Fruit fly (Drosophila melanogaster) whole organism, embryonic: Measurements from ENCODE around the gene Twdlalpha.

Source experiments
- Atf6 ChIP-seq: fragments of 200-800 bp; sonication (Bioruptor generic); IDR thresholded peaks from 2 replicates; pipeline ENCODE4 v1.3.6; 2022; ENCODE audit warnings: missing biosample characterization, missing genetic modification characterization
- CG10654 ChIP-seq: fragments of 200-800 bp; sonication (Bioruptor generic); optimal IDR thresholded peaks from 2 replicates; lab custom pipeline; 2016; ENCODE audit warnings: missing biosample characterization, missing genetic modification characterization
- CG11093 ChIP-seq: fragments of 200-800 bp; sonication (Bioruptor generic); IDR thresholded peaks from 3 replicates; pipeline ENCODE4 v1.3.6; 2022; ENCODE audit warnings: missing biosample characterization, missing genetic modification characterization
- CG11504 ChIP-seq: fragments of 200-800 bp; sonication (Bioruptor generic); optimal IDR thresholded peaks from 3 replicates; lab custom pipeline; 2019; ENCODE audit warnings: missing biosample characterization, mild to moderate bottlenecking, missing genetic modification characterization, moderate library complexity
- CG12104 ChIP-seq: fragments of 200-800 bp; sonication (Bioruptor generic); optimal IDR thresholded peaks from 3 replicates; lab custom pipeline; 2016; ENCODE audit warnings: missing biosample characterization, missing genetic modification characterization
- CG12391 ChIP-seq: fragments of 200-800 bp; sonication (Bioruptor generic); optimal IDR thresholded peaks from 3 replicates; lab custom pipeline; 2018; ENCODE audit warnings: missing biosample characterization, mild to moderate bottlenecking, missing genetic modification characterization, moderate library complexity
- CG13424 ChIP-seq: fragments of 200-800 bp; sonication (Bioruptor generic); optimal IDR thresholded peaks from 2 replicates; lab custom pipeline; 2019; ENCODE audit warnings: missing biosample characterization, mild to moderate bottlenecking, missing genetic modification characterization, moderate library complexity
- CG1647 ChIP-seq: fragments of 200-800 bp; sonication (Bioruptor generic); optimal IDR thresholded peaks from 3 replicates; lab custom pipeline; 2016; ENCODE audit warnings: missing biosample characterization, missing genetic modification characterization
- CG2202 ChIP-seq: fragments of 200-800 bp; sonication (Bioruptor generic); optimal IDR thresholded peaks from 2 replicates; lab custom pipeline; 2018; ENCODE audit warnings: missing biosample characterization, mild to moderate bottlenecking, missing genetic modification characterization
- CG2875 ChIP-seq: fragments of 200-800 bp; sonication (Bioruptor generic); optimal IDR thresholded peaks from 2 replicates; lab custom pipeline; 2017; ENCODE audit warnings: missing biosample characterization, mild to moderate bottlenecking, missing genetic modification characterization, missing genetic modification reagents
- CG3065 ChIP-seq: fragments of 200-800 bp; sonication (Bioruptor generic); optimal IDR thresholded peaks from 2 replicates; lab custom pipeline; 2016; ENCODE audit warnings: missing biosample characterization, missing genetic modification characterization
- CG31365 ChIP-seq: fragments of 200-800 bp; sonication (Bioruptor generic); optimal IDR thresholded peaks from 2 replicates; lab custom pipeline; 2018; ENCODE audit warnings: missing biosample characterization, mild to moderate bottlenecking, missing genetic modification characterization
- CG33213 ChIP-seq: fragments of 200-800 bp; sonication (Bioruptor generic); optimal IDR thresholded peaks from 3 replicates; lab custom pipeline; 2016; ENCODE audit warnings: missing biosample characterization, missing genetic modification characterization
- CG42726 ChIP-seq: fragments of 200-800 bp; sonication (Bioruptor generic); IDR thresholded peaks from 2 replicates; pipeline ENCODE4 v1.3.6; 2022; ENCODE audit warnings: missing biosample characterization, missing genetic modification characterization; ENCODE audit not compliant: partially characterized antibody
- CG4328 ChIP-seq: fragments of 200-800 bp; sonication (Bioruptor generic); optimal IDR thresholded peaks from 3 replicates; lab custom pipeline; 2017; ENCODE audit warnings: missing biosample characterization, missing genetic modification reagents, missing genetic modification characterization
- CG4360 ChIP-seq: fragments of 200-800 bp; sonication (Bioruptor generic); IDR thresholded peaks from 2 replicates; pipeline ENCODE4 v1.3.6; 2022; ENCODE audit warnings: missing biosample characterization, missing genetic modification characterization
- CG4424 ChIP-seq: fragments of 200-800 bp; sonication (Bioruptor generic); optimal IDR thresholded peaks from 3 replicates; lab custom pipeline; 2016; ENCODE audit warnings: missing biosample characterization, missing genetic modification characterization
- CG6272 ChIP-seq: fragments of 200-800 bp; sonication (Bioruptor generic); IDR thresholded peaks from 2 replicates; pipeline ENCODE4 v1.3.6; 2022; ENCODE audit warnings: missing biosample characterization, missing genetic modification characterization
- CG7556 ChIP-seq: fragments of 200-800 bp; sonication (Bioruptor generic); optimal IDR thresholded peaks from 2 replicates; lab custom pipeline; 2017; ENCODE audit warnings: missing biosample characterization, mild to moderate bottlenecking, missing genetic modification characterization
- CG7839 ChIP-seq: fragments of 200-800 bp; sonication (Bioruptor generic); optimal IDR thresholded peaks from 3 replicates; lab custom pipeline; 2018; ENCODE audit warnings: missing biosample characterization, mild to moderate bottlenecking, missing genetic modification characterization, moderate library complexity
- CG8281 ChIP-seq: fragments of 200-800 bp; sonication (Bioruptor generic); optimal IDR thresholded peaks from 2 replicates; lab custom pipeline; 2018; ENCODE audit warnings: missing biosample characterization, mild to moderate bottlenecking, missing genetic modification characterization, moderate library complexity
- CG8290 ChIP-seq, 3 experiments: fragments of 200-800 bp; sonication (Bioruptor generic); optimal IDR thresholded peaks; 2 replicates each; lab custom pipeline; 2016 to 2019; ENCODE audit warnings: missing biosample characterization in 3 of 3, missing genetic modification characterization in 3 of 3, mild to moderate bottlenecking in 2 of 3, moderate library complexity in 1 of 3
- CG8944 ChIP-seq: fragments of 200-800 bp; sonication (Bioruptor generic); optimal IDR thresholded peaks from 3 replicates; lab custom pipeline; 2016; ENCODE audit warnings: missing biosample characterization, missing genetic modification characterization
- CG9437 ChIP-seq: fragments of 200-800 bp; sonication (Bioruptor generic); optimal IDR thresholded peaks from 2 replicates; lab custom pipeline; 2018; ENCODE audit warnings: missing biosample characterization, mild to moderate bottlenecking, missing genetic modification characterization
- Dip3 ChIP-seq: fragments of 200-800 bp; sonication (Bioruptor generic); optimal IDR thresholded peaks from 3 replicates; lab custom pipeline; 2016; ENCODE audit warnings: missing biosample characterization, missing genetic modification characterization
- Ets97D ChIP-seq: fragments of 200-800 bp; sonication (Bioruptor generic); optimal IDR thresholded peaks from 3 replicates; lab custom pipeline; 2016; ENCODE audit warnings: missing biosample characterization, missing genetic modification characterization
- GATAe ChIP-seq: fragments of 200-800 bp; sonication (Bioruptor generic); conservative IDR thresholded peaks from 2 replicates; pipeline ENCODE4 v1.3.6; 2022; ENCODE audit warnings: missing biosample characterization, missing genetic modification characterization
- Meics ChIP-seq: fragments of 200-800 bp; sonication (Bioruptor generic); optimal IDR thresholded peaks from 2 replicates; lab custom pipeline; 2017; ENCODE audit warnings: missing biosample characterization, mild to moderate bottlenecking, missing genetic modification characterization
- Nf-YC ChIP-seq: fragments of 200-800 bp; optimal IDR thresholded peaks from 3 replicates; lab custom pipeline; 2019; ENCODE audit warnings: missing biosample characterization, mild to moderate bottlenecking, missing genetic modification characterization, moderate library complexity
- NfI ChIP-seq: fragments of 200-800 bp; sonication (Bioruptor generic); optimal IDR thresholded peaks from 3 replicates; lab custom pipeline; 2018; ENCODE audit warnings: missing biosample characterization, mild to moderate bottlenecking, missing genetic modification characterization, moderate library complexity
- Rx ChIP-seq: fragments of 200-800 bp; sonication (Bioruptor generic); IDR thresholded peaks from 2 replicates; pipeline ENCODE4 v1.3.6; 2022; ENCODE audit warnings: missing biosample characterization, missing genetic modification characterization
- abd-A ChIP-seq: fragments of 200-800 bp; sonication (Bioruptor generic); optimal IDR thresholded peaks from 3 replicates; lab custom pipeline; 2019; ENCODE audit warnings: missing biosample characterization, mild to moderate bottlenecking, missing genetic modification characterization, moderate library complexity
- ara ChIP-seq: fragments of 200-800 bp; sonication (Bioruptor generic); IDR thresholded peaks from 2 replicates; pipeline ENCODE4 v1.3.6; 2022; ENCODE audit warnings: missing biosample characterization, missing genetic modification characterization
- btn ChIP-seq: fragments of 200-800 bp; sonication (Bioruptor generic); optimal IDR thresholded peaks from 2 replicates; lab custom pipeline; 2016; ENCODE audit warnings: missing biosample characterization, missing genetic modification characterization
- chif ChIP-seq, 2 experiments: fragments of 200-800 bp; sonication (Bioruptor generic); optimal IDR thresholded peaks; 3 replicates each; lab custom pipeline; 2016; ENCODE audit warnings: missing biosample characterization in 2 of 2, missing genetic modification characterization in 2 of 2
- chm ChIP-seq: fragments of 200-800 bp; sonication (Bioruptor generic); IDR thresholded peaks from 2 replicates; pipeline ENCODE4 v1.3.6; 2022; ENCODE audit warnings: missing biosample characterization, missing genetic modification characterization
- corto ChIP-seq: fragments of 200-800 bp; sonication (Bioruptor generic); optimal IDR thresholded peaks from 2 replicates; lab custom pipeline; 2016; ENCODE audit warnings: missing biosample characterization, mild to moderate bottlenecking, missing genetic modification characterization, moderate library complexity
- crc ChIP-seq: fragments of 200-800 bp; sonication (Bioruptor generic); optimal IDR thresholded peaks from 2 replicates; lab custom pipeline; 2016; ENCODE audit warnings: missing biosample characterization, missing genetic modification characterization
- fd96Cb ChIP-seq: fragments of 200-800 bp; sonication (Bioruptor generic); optimal IDR thresholded peaks from 2 replicates; lab custom pipeline; 2018; ENCODE audit warnings: missing biosample characterization, mild to moderate bottlenecking, missing genetic modification characterization, moderate library complexity
- gfzf ChIP-seq: fragments of 200-800 bp; sonication (Bioruptor generic); optimal IDR thresholded peaks from 2 replicates; lab custom pipeline; 2016; ENCODE audit warnings: missing biosample characterization, mild to moderate bottlenecking, missing genetic modification characterization, moderate library complexity
- gt ChIP-seq: fragments of 200-800 bp; sonication (Bioruptor generic); IDR thresholded peaks from 2 replicates; pipeline ENCODE4 v1.3.6; 2022; ENCODE audit warnings: missing biosample characterization, missing genetic modification characterization
- inv ChIP-seq: fragments of 200-800 bp; sonication (Bioruptor generic); IDR thresholded peaks from 2 replicates; pipeline ENCODE4 v1.3.6; 2022; ENCODE audit warnings: missing biosample characterization, missing genetic modification characterization; ENCODE audit not compliant: partially characterized antibody
- odd ChIP-seq: fragments of 200-800 bp; sonication (Bioruptor generic); optimal IDR thresholded peaks from 2 replicates; lab custom pipeline; 2017; ENCODE audit warnings: missing biosample characterization, mild to moderate bottlenecking, missing genetic modification characterization
- pnt ChIP-seq: fragments of 200-800 bp; sonication (Bioruptor generic); optimal IDR thresholded peaks from 3 replicates; lab custom pipeline; 2016; ENCODE audit warnings: missing biosample characterization, missing genetic modification characterization
- salm ChIP-seq: fragments of 200-800 bp; sonication (Bioruptor generic); optimal IDR thresholded peaks from 2 replicates; lab custom pipeline; 2018; ENCODE audit warnings: missing biosample characterization, mild to moderate bottlenecking, missing genetic modification characterization
- sim ChIP-seq: fragments of 200-800 bp; sonication (Bioruptor generic); IDR thresholded peaks from 2 replicates; pipeline ENCODE4 v1.3.6; 2022; ENCODE audit warnings: missing biosample characterization, missing genetic modification characterization
- unpg ChIP-seq: fragments of 200-800 bp; sonication (Bioruptor generic); optimal IDR thresholded peaks from 3 replicates; lab custom pipeline; 2018; ENCODE audit warnings: missing biosample characterization, mild to moderate bottlenecking, missing genetic modification characterization, moderate library complexity
- zen ChIP-seq: fragments of 200-800 bp; sonication (Bioruptor generic); optimal IDR thresholded peaks from 3 replicates; lab custom pipeline; 2018; ENCODE audit warnings: missing biosample characterization, mild to moderate bottlenecking, missing genetic modification characterization, moderate library complexity
- zf30C ChIP-seq: fragments of 200-800 bp; sonication (Bioruptor generic); optimal IDR thresholded peaks from 3 replicates; lab custom pipeline; 2018; ENCODE audit warnings: missing biosample characterization, mild to moderate bottlenecking, missing genetic modification characterization

The Twdlalpha gene

DNA sequence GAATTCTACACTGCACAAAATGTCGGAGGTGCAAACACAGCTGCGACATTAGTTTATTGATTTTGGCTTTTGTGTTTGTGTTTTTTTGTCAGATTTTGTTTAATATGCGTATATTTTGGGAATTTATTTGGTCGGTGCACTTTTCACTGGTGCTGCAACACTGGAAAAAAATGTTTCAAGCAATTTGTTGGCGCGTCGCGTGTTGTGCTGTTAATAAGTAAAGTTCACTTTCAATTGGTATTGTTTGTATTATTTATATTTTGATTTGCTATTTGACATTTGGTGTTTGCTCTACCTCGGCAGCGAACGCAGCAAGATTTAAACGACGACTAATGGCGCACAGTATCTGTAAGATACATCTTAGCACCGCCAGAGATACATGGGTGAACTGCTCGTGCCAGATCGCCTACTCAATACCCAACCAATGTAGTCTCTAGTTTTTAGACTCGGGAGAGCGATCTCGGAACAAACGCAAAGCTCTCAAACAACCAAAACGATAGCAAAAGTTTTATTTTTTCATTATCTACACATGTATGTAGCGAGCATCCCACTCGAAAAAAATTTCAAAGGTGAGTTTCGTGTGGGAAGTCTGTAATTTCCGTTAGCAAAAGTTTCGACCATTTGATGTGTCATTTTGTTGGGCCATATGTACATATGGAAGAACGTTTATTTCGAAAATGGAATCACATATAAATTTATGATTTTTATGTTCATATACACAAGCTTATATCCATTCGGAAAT, 39.7 kb downstream of the Twdlalpha start (continued):
- TF ChIP-seq unpg (GFP tag; lab: Kevin White, UChicago): peak; percentile 63
- peak; percentile 56 for TF ChIP-seq Meics (GFP tag; lab: Kevin White, UChicago)
- TF ChIP-seq ara: peak; percentile 38; the same call in 1 of the 2 replicates
- no peak for TF ChIP-seq CG42726 (GFP tag; lab: Robert Waterston, UW)
- no peak for TF ChIP-seq Dip3 (GFP tag; lab: Kevin White, UChicago)
- no peak for TF ChIP-seq zen (tag; lab: Kevin White, UChicago)
- no peak for TF ChIP-seq inv
- no peak for TF ChIP-seq corto (GFP tag; lab: Kevin White, UChicago)
- peak; percentile 29 for TF ChIP-seq CG12104
- peak; percentile 26 for TF ChIP-seq btn
- no peak for TF ChIP-seq CG1647 (GFP tag; lab: Kevin White, UChicago)
- TF ChIP-seq salm (tag; lab: Kevin White, UChicago): peak; percentile 30
- TF ChIP-seq GATAe (GFP tag; lab: Robert Waterston, UW): no peak
- peak; percentile 31 for TF ChIP-seq odd (GFP tag; lab: Kevin White, UChicago)
- TF ChIP-seq CG7839 (tag; lab: Kevin White, UChicago): peak; percentile 60
- TF ChIP-seq chif (GFP tag; optimal IDR thresholded peaks at IDR 0.05; lab: Kevin White, UChicago): peak; percentile 47 to 58
- TF ChIP-seq CG31365 (tag; lab: Kevin White, UChicago): peak; percentile 30
- TF ChIP-seq CG7556: peak; percentile 41
- TF ChIP-seq CG13424 (tag; lab: Kevin White, UChicago): peak; percentile 42
- TF ChIP-seq gt (GFP tag; lab: Robert Waterston, UW): no peak
- no peak for TF ChIP-seq CG3065 (GFP tag; lab: Kevin White, UChicago)
- TF ChIP-seq CG4360 (GFP tag; lab: Robert Waterston, UW): no peak
- TF ChIP-seq chm (GFP tag; lab: Robert Waterston, UW): peak; percentile 42; the same call in 1 of the 2 replicates
- TF ChIP-seq zf30C: peak; percentile 43
- peak; percentile 54 for TF ChIP-seq NfI (GFP tag; lab: Kevin White, UChicago)
- TF ChIP-seq abd-A (tag; lab: Kevin White, UChicago): no peak
- peak; percentile 43; the same call in 1 of the 3 replicates for TF ChIP-seq CG11093
- peak; percentile 47 for TF ChIP-seq CG12391
- peak; percentile 53 for TF ChIP-seq pnt (GFP tag; lab: Kevin White, UChicago)
- TF ChIP-seq CG33213: no peak
- peak; percentile 52; the same call in 1 of the 2 replicates for TF ChIP-seq Rx (GFP tag; lab: Robert Waterston, UW)
- TF ChIP-seq Atf6: peak; percentile 42; the same call in 1 of the 2 replicates
- TF ChIP-seq crc (GFP tag; lab: Kevin White, UChicago): peak; percentile 24
- peak; percentile 18 for TF ChIP-seq Nf-YC (tag; lab: Kevin White, UChicago)
- peak; percentile 7 for TF ChIP-seq CG4328
- peak; percentile 23 for TF ChIP-seq CG9437 (GFP tag; lab: Kevin White, UChicago)
- peak; percentile 42 for TF ChIP-seq fd96Cb
- peak; percentile 37 for TF ChIP-seq CG8944
- TF ChIP-seq CG8290 (GFP tag; optimal IDR thresholded peaks at IDR 0.05; lab: Kevin White, UChicago): no peak
- peak in 1 of 2 experiments; percentile 37 for TF ChIP-seq CG8290 (tag; optimal IDR thresholded peaks at IDR 0.05; lab: Kevin White, UChicago)
- no peak for TF ChIP-seq CG2875 (GFP tag; lab: Kevin White, UChicago)
- TF ChIP-seq CG2202 (tag; lab: Kevin White, UChicago): no peak
- no peak for TF ChIP-seq sim (GFP tag; lab: Robert Waterston, UW)
- no peak for TF ChIP-seq Ets97D (GFP tag; lab: Kevin White, UChicago)
- TF ChIP-seq CG6272 (GFP tag; lab: Robert Waterston, UW): no peak
- peak; percentile 53 for TF ChIP-seq CG4424
- no peak for TF ChIP-seq gfzf (GFP tag; lab: Kevin White, UChicago)
- TF ChIP-seq CG10654: no peak
- no peak for TF ChIP-seq CG8281
- TF ChIP-seq CG11504 (tag; lab: Kevin White, UChicago): peak; percentile 60
